Fruit fly (Drosophila melanogaster) whole organism, larva: ENCODE data around the gene Tsp86D.

Source experiments
- noc ChIP-seq: fragments of 200-800 bp; sonication (Bioruptor generic); optimal IDR thresholded peaks from 3 replicates; lab custom pipeline; 2019; ENCODE audit warnings: missing biosample characterization, mild to moderate bottlenecking, missing genetic modification characterization, moderate library complexity

The Tsp86D gene

DNA sequence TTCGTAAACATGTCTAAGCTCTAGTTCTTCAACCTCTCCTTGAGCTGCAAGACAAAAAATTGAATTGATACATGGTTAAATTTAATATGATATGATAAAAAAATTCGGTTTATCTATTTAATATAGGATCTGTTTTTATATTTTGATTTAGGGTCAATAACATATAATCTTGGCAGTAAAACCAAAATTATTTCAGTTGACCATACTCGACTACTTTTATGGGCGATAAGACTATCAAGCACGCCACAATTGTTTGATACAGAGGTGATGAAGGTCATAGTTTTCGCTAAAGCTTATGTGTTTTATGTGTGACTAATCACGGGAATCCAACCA is 19.8 kb downstream of the Tsp86D start:
- TF ChIP-seq noc (tag; lab: Kevin White, UChicago): peak; percentile 48

DNA sequence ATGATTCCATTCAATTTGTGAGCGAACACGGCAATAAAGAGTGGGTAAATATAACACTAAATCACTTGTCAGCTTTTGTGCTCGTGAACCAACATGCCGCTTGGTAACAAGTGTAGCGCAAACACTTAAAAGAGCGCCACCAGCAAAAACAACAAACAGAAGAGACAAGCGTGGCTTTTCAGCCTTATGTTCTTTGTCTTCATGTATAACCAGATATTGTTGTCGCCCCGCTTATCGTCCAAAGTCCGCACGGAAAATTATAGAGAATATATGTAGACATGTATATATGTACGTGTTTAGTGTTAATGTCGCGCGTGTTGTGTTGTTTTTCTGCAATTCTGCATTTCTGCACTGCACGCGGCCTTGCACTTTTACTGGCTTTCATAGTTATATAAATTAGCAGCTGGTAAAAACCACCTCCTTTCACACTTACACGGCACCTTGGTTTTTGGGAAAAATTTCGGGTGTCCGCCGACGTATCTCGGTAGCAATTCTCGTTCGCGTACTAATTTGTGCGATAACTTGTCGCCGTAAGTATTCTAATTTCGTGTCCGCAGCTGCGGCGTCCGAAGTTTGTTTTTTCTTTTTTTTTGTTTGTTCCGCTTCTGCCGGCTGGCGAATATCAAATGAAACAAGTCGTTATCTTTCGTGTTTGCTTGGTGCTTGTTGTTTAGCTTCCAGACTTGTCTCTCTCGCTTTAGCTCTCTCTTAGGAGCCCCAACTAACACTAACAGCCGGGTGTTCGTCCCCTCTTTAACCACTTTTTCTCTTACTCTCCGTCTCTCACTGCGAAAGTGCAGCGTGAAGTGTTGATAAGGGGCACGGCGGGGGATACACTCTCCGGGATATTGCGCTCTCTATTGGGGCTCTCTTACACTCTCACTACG is 20.4 kb downstream of the Tsp86D start:
- TF ChIP-seq noc (tag; lab: Kevin White, UChicago): peak; percentile 76

DNA sequence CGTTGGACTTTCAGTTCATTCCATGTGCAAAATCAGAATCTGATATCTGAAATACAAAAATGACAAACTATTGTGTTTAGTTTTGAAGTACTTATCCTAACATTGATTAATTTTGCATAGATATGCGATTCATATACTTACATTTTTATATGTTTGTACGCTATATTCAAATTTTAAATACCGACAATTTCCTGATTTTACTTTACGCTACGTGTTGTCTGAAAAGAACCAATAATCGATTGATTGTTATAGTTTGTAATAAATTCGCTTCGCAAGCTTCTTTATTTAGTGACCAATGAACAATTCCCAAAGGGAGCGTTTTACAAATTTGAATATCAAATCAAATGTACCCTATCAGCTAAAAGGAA is 21.0 kb downstream of the Tsp86D start, which contains the start of gene Ak3:
Ak3 (minus strand) TSS at position 69 of the 368 bp plus-strand sequence.
- no peak for TF ChIP-seq noc (tag; lab: Kevin White, UChicago)

DNA sequence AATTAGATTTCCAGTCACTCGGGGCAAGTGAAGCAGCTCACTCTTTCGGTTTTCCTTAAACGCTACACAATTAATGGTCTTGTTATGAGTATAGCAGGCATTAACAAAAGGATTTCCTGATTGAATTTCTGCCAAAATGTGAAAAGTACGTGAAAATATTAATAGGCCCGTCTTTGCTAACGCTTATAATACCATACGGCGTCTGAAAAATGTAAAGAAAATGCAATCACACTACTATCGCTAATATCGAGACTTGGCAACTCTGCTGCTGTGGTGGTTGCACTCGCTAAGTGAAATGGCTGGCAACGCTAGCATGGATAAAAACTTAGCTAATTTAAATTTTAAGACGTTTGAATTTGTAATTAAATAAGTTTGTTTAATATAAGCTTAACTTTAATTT is 24.8 kb downstream of the Tsp86D start, which contains the start of gene CG6621:
CG6621 (minus strand) TSS at position 205 of the 400 bp plus-strand sequence.
- no peak for TF ChIP-seq noc (tag; lab: Kevin White, UChicago)
